Worm (Caenorhabditis elegans) whole organism, early embryonic: ENCODE results near the gene srh-87.
"Not testable (repeated sequence)": the region's sequence is repeated elsewhere in the genome, so short reads cannot be mapped to it uniquely, and the experiment has no call there.

Experiments used
- B0310.2 ChIP-seq: sonication (generic microtip); optimal IDR thresholded peaks from 2 replicates; lab custom pipeline; 2016; ENCODE audit warnings: mild to moderate bottlenecking, missing genetic modification characterization, missing compliant biosample characterization
- F13C5.2 ChIP-seq: sonication (generic microtip); optimal IDR thresholded peaks from 2 replicates; lab custom pipeline; 2017; ENCODE audit warnings: mild to moderate bottlenecking, missing genetic modification characterization, inconsistent platforms, missing compliant biosample characterization
- aly-1 ChIP-seq: sonication (generic microtip); optimal IDR thresholded peaks from 2 replicates; lab custom pipeline; 2016; ENCODE audit warnings: missing genetic modification characterization, missing compliant biosample characterization
- ama-1 ChIP-seq: fragments of 150-350 bp; optimal IDR thresholded peaks from 2 replicates; lab custom pipeline; 2014
- ceh-13 ChIP-seq: fragments of 200-800 bp; sonication (Bioruptor generic); optimal IDR thresholded peaks from 2 replicates; lab custom pipeline; 2018; ENCODE audit warnings: mild to moderate bottlenecking, missing genetic modification characterization, missing compliant biosample characterization
- ceh-36 ChIP-seq: sonication (generic microtip); optimal IDR thresholded peaks from 2 replicates; lab custom pipeline; 2016; ENCODE audit warnings: missing genetic modification characterization, inconsistent platforms, missing compliant biosample characterization
- ets-7 ChIP-seq: sonication (generic microtip); optimal IDR thresholded peaks from 2 replicates; lab custom pipeline; 2016; ENCODE audit warnings: missing genotype, missing genetic modification characterization, missing compliant biosample characterization
- flt-1 ChIP-seq: fragments of 200-800 bp; sonication (Bioruptor generic); IDR thresholded peaks from 2 replicates; pipeline ENCODE4 v1.3.6; 2022; ENCODE audit warnings: missing genetic modification characterization, missing compliant biosample characterization
- hmbx-1 ChIP-seq: sonication (generic microtip); optimal IDR thresholded peaks from 2 replicates; lab custom pipeline; 2016; ENCODE audit warnings: mild to moderate bottlenecking, missing genetic modification characterization, missing compliant biosample characterization
- hmg-4 ChIP-seq: fragments of 200-800 bp; sonication (Bioruptor generic); optimal IDR thresholded peaks from 2 replicates; lab custom pipeline; 2018; ENCODE audit warnings: mild to moderate bottlenecking, missing genetic modification characterization, missing compliant biosample characterization
- hnd-1 ChIP-seq: sonication (generic microtip); optimal IDR thresholded peaks from 2 replicates; lab custom pipeline; 2016; ENCODE audit warnings: missing genetic modification characterization, missing compliant biosample characterization
- pes-1 ChIP-seq: fragments of 200-800 bp; sonication (Bioruptor generic); IDR thresholded peaks from 2 replicates; pipeline ENCODE4 v1.3.6; 2022; ENCODE audit warnings: missing genetic modification reagents, missing genetic modification characterization, missing compliant biosample characterization
- scrt-1 ChIP-seq: fragments of 200-800 bp; sonication (Bioruptor generic); IDR thresholded peaks from 2 replicates; pipeline ENCODE4 v1.3.6; 2022; ENCODE audit warnings: missing genetic modification characterization, missing compliant biosample characterization
- sea-1 ChIP-seq: fragments of 200-800 bp; sonication (Bioruptor generic); conservative IDR thresholded peaks from 2 replicates; pipeline ENCODE4 v1.3.6; 2022; ENCODE audit warnings: missing genetic modification characterization, missing compliant biosample characterization
- tbx-11 ChIP-seq: fragments of 200-800 bp; sonication (Bioruptor generic); IDR thresholded peaks from 2 replicates; pipeline ENCODE4 v1.3.6; 2022; ENCODE audit warnings: missing genetic modification characterization, missing compliant biosample characterization
- tbx-37 ChIP-seq: fragments of 200-800 bp; sonication (Bioruptor generic); conservative IDR thresholded peaks from 2 replicates; pipeline ENCODE4 v1.3.6; 2022; ENCODE audit warnings: missing genetic modification reagents, missing genetic modification characterization, missing compliant biosample characterization
- tra-4 ChIP-seq: sonication (generic microtip); optimal IDR thresholded peaks from 2 replicates; lab custom pipeline; 2017; ENCODE audit warnings: missing genetic modification characterization, missing compliant biosample characterization

Gene srh-87

DNA sequence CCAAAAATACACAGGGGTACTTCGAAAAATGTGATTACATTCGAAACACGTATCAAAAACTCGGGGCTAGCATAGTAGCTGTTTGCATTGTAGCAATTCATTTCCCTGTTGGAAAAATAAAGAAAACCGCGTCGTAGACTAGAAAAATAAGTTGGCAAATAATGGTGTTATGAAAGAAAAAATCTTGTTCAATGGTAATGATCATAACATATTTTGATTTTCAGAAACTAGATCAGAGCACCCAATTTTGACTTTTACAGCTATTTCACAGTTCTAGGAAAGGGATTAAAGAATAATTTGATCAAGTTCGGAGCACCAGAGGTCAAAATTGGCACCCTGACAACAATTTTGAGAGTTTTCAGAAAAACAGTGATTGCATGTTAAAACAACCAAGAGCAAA is 9.8 kb upstream of the srh-87 start, which contains the start of gene srh-248:
srh-248 (minus strand) TSS at position 101 of the 400 bp plus-strand sequence.
- TF ChIP-seq scrt-1; ama-1; hmg-4 (GFP tag; lab: Kevin White, UChicago): not testable (repeated sequence)

DNA sequence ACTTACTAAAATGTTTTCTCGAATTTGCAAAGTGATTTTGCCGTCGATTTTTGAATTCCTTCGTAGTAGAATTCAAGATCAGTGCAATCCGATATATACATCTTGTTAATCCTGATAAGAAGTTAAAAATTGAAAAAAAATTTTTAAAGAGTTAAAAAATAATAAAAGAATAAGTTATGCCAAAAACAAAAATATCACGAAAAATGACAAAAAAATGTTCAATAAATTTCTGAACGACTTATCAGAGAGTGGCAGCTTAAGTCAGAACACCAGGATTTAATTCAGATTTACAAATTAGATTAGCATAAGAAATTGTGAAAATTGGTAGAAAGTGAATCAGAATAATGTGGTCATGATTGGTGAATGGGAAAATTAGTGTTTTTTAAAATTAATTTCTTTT is 6.6 kb upstream of the srh-87 start, which contains the start of gene srw-122:
srw-122 (minus strand) TSS at position 101 of the 400 bp plus-strand sequence.
- TF ChIP-seq B0310.2 (tag; lab: Kevin White, UChicago); flt-1 (GFP tag; lab: Robert Waterston, UW); pes-1 (GFP tag; lab: Robert Waterston, UW): not testable (repeated sequence)

DNA sequence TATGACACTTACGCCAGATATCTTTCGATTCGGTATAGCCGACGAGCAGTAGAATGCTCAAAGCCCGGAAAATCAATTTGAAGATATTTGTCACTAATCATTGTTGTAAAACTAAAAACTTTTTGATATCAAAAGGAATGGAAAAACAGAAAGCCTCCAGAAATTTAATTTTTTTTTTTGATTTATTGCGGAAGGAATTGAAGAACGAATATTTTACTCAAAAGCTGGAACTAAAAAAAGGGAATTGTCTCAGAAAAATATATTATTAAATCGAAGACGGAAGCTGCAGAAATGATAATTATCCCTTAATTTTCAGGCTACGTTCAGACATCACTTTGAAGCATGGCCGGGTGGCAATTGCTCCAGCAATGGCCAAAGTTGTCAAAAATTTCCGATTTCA is 1.6 kb downstream of the srh-87 start, which contains the start of gene srw-137:
srw-137 (minus strand) TSS at position 101 of the 400 bp plus-strand sequence.
- no peak for TF ChIP-seq scrt-1
- TF ChIP-seq ceh-36 (tag; lab: Kevin White, UChicago), result no peak
- TF ChIP-seq F13C5.2, result no peak
- no peak for TF ChIP-seq flt-1 (GFP tag; lab: Robert Waterston, UW)
- no peak for TF ChIP-seq pes-1 (GFP tag; lab: Robert Waterston, UW)
- no peak for TF ChIP-seq hmbx-1 (tag; lab: Kevin White, UChicago)
- TF ChIP-seq ama-1, result no peak
- no peak for TF ChIP-seq tra-4
- TF ChIP-seq aly-1, result no peak
- no peak for TF ChIP-seq ets-7 (tag; lab: Kevin White, UChicago)
- no peak for TF ChIP-seq tbx-11 (GFP tag; lab: Robert Waterston, UW)
- no peak for TF ChIP-seq sea-1 (GFP tag; lab: Robert Waterston, UW)
- TF ChIP-seq hmg-4 (GFP tag; lab: Kevin White, UChicago), result no peak
- TF ChIP-seq ceh-13 (GFP tag; lab: Kevin White, UChicago), result no peak
- TF ChIP-seq tbx-37 (GFP tag; lab: Robert Waterston, UW), result no peak
- no peak for TF ChIP-seq B0310.2 (tag; lab: Kevin White, UChicago)
- TF ChIP-seq hnd-1, result no peak

DNA sequence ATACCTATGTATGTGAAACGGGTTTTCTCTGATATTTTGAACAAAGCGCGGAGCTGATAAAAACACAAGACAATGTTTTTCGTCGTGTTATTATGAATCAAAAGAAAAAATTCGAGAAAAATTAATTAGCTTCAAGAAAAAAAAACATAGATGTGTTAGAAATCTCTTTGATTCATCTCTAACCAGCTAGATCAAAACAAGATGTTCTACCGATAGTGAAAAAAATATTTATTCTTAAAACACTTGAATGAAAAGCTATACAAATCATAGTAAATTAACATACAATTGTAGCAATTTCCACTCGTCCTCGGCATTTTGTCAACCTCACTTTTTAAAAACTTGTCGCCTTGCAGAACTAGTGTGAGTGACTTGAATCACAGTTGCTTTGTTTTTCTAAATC is 3.3 kb downstream of the srh-87 start:
- TF ChIP-seq tra-4 (no peak), ceh-13 (GFP tag; lab: Kevin White, UChicago) (no peak), ceh-36 (tag; lab: Kevin White, UChicago) (no peak), tbx-11 (GFP tag; lab: Robert Waterston, UW) (no peak), scrt-1 (no peak), F13C5.2 (no peak), pes-1 (GFP tag; lab: Robert Waterston, UW) (no peak), aly-1 (no peak), sea-1 (GFP tag; lab: Robert Waterston, UW) (no peak), ets-7 (tag; lab: Kevin White, UChicago) (no peak), hmg-4 (GFP tag; lab: Kevin White, UChicago) (no peak), B0310.2 (tag; lab: Kevin White, UChicago) (no peak), hnd-1 (no peak), flt-1 (GFP tag; lab: Robert Waterston, UW) (no peak), hmbx-1 (tag; lab: Kevin White, UChicago) (no peak), tbx-37 (GFP tag; lab: Robert Waterston, UW) (no peak), ama-1 (no peak)

DNA sequence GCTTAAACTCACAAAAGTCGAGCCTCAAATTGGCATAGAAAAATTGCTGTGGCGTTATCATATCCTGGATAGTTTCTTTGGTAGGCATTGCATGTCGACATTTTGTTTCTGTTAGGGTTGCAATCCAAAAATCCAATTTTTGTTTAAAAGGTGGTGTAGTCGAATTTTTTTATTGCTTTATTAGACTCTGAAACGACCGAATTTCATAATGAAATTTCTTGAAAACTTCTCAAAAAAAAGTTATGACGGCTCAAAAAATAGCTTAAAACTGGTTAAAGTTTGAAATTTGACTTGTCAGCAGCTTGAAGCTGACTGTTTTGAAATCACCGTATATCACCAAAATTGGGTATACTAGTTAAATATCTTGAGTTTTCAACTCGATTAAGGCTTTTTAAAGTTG is 4.1 kb downstream of the srh-87 start, which contains the start of gene srw-143:
srw-143 (minus strand) TSS at position 101 of the 400 bp plus-strand sequence.
- TF ChIP-seq F13C5.2, result no peak
- TF ChIP-seq ceh-13 (GFP tag; lab: Kevin White, UChicago), result no peak
- TF ChIP-seq aly-1, result no peak
- no peak for TF ChIP-seq B0310.2 (tag; lab: Kevin White, UChicago)
- no peak for TF ChIP-seq flt-1 (GFP tag; lab: Robert Waterston, UW)
- no peak for TF ChIP-seq hnd-1
- no peak for TF ChIP-seq ama-1
- TF ChIP-seq ceh-36 (tag; lab: Kevin White, UChicago), result no peak
- TF ChIP-seq ets-7 (tag; lab: Kevin White, UChicago), result no peak
- no peak for TF ChIP-seq sea-1 (GFP tag; lab: Robert Waterston, UW)
- no peak for TF ChIP-seq hmbx-1 (tag; lab: Kevin White, UChicago)
- TF ChIP-seq pes-1 (GFP tag; lab: Robert Waterston, UW), result no peak
- no peak for TF ChIP-seq tbx-37 (GFP tag; lab: Robert Waterston, UW)
- no peak for TF ChIP-seq tra-4
- no peak for TF ChIP-seq hmg-4 (GFP tag; lab: Kevin White, UChicago)
- no peak for TF ChIP-seq scrt-1
- TF ChIP-seq tbx-11 (GFP tag; lab: Robert Waterston, UW), result no peak

DNA sequence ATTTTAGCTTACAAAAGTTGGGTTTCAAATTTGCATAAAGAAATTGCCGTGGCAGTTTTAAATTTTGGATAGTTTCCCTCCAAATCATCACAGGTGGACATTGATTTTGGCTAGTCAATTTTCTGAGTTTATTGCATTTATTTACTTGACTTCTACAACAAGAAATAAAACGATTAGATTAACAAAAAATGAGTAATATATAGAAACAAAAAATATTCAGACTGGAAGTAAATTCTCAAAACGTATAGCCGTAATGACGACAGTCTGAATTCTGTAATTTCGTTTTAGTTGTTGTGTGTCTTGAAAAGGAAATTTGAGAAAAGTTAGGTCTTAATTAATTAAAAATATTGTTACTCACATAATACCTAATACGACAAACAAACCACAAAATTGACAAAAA is 7.0 kb downstream of the srh-87 start, which contains the start of gene srw-141:
srw-141 (minus strand) TSS at position 101 of the 400 bp plus-strand sequence.
- TF ChIP-seq hmbx-1 (tag; lab: Kevin White, UChicago) (no peak), scrt-1 (no peak), ets-7 (tag; lab: Kevin White, UChicago) (no peak), sea-1 (GFP tag; lab: Robert Waterston, UW) (no peak), hnd-1 (no peak), B0310.2 (tag; lab: Kevin White, UChicago) (no peak), F13C5.2 (no peak), aly-1 (no peak), ama-1 (no peak), tbx-11 (GFP tag; lab: Robert Waterston, UW) (no peak), pes-1 (GFP tag; lab: Robert Waterston, UW) (no peak), hmg-4 (GFP tag; lab: Kevin White, UChicago) (no peak), tra-4 (no peak), ceh-13 (GFP tag; lab: Kevin White, UChicago) (no peak), flt-1 (GFP tag; lab: Robert Waterston, UW) (no peak), ceh-36 (tag; lab: Kevin White, UChicago) (no peak), tbx-37 (GFP tag; lab: Robert Waterston, UW) (no peak)

DNA sequence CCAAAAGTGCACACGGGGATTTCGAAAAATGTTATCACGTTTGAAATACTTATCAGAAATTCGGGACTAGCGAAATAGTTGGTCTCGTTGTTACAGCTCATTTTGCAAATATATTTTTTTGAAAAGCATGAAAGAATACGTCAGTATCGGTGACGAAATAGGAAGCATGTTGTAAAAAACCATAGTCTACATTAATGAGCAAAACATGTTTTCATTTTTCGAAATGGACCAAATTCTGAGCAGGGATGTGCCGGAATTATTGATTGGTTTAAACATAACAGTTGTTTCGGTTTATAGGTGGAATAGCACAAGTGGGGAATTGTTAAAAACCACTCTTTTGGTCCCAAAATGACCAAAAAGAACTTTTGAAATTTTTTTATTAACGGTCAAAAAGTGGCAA is 11.4 kb downstream of the srh-87 start, which contains the start of gene srh-247:
srh-247 (minus strand) TSS at position 101 of the 400 bp plus-strand sequence.
- TF ChIP-seq aly-1 (no peak), sea-1 (GFP tag; lab: Robert Waterston, UW) (no peak), F13C5.2 (no peak), tbx-11 (GFP tag; lab: Robert Waterston, UW) (no peak), flt-1 (GFP tag; lab: Robert Waterston, UW) (no peak), ceh-36 (tag; lab: Kevin White, UChicago) (no peak), tbx-37 (GFP tag; lab: Robert Waterston, UW) (no peak)
